Fruit fly (Drosophila melanogaster) whole organism, wandering third instar larva: ENCODE data around the gene Cdc5.

ENCODE experiments used
- Hr83 ChIP-seq: fragments of 200-300 bp; sonication (Bioruptor generic); optimal IDR thresholded peaks from 2 replicates; lab custom pipeline; 2016; ENCODE audit warnings: missing biosample characterization, mild to moderate bottlenecking, missing genetic modification characterization, moderate library complexity; ENCODE audit not compliant: poor library complexity, severe bottlenecking
- Jra ChIP-seq: sonication (Bioruptor generic); optimal IDR thresholded peaks from 2 replicates; lab custom pipeline; 2016; ENCODE audit warnings: missing biosample characterization, missing genetic modification characterization
- dsf ChIP-seq: sonication (Bioruptor generic); optimal IDR thresholded peaks from 2 replicates; lab custom pipeline; 2016; ENCODE audit warnings: missing biosample characterization, missing genetic modification characterization, borderline replicate concordance
- woc ChIP-seq: sonication (Bioruptor generic); optimal IDR thresholded peaks from 2 replicates; lab custom pipeline; 2016; ENCODE audit warnings: missing biosample characterization, mild to moderate bottlenecking, missing genetic modification characterization

Gene Cdc5

dm6 chr3L:311607-312006 lies 49.6 kb downstream of the Cdc5 start:
- TF ChIP-seq Hr83, result peak; percentile 50
- TF ChIP-seq woc (GFP tag; lab: Kevin White, UChicago), result no peak
- peak; percentile 11 for TF ChIP-seq Jra
- no peak for TF ChIP-seq dsf (GFP tag; lab: Kevin White, UChicago)
- TF ChIP-seq, all 38 proteins: peak for 2
